Worm (Caenorhabditis elegans) whole organism, L4/young adult: ENCODE measurements around the gene T22B2.5.

Experiments
- W03F9.2 ChIP-seq: fragments of 150-350 bp; optimal IDR thresholded peaks from 2 replicates; lab custom pipeline; 2014; ENCODE audit warnings: missing biosample characterization, missing genetic modification characterization
- dao-5 ChIP-seq: sonication (generic microtip); optimal IDR thresholded peaks from 2 replicates; lab custom pipeline; 2016; ENCODE audit warnings: missing genotype, missing genetic modification characterization, moderate library complexity, missing compliant biosample characterization
- him-1 ChIP-seq: sonication (generic microtip); optimal IDR thresholded peaks from 2 replicates; lab custom pipeline; 2016; ENCODE audit warnings: missing genotype, missing genetic modification reagents, missing genetic modification characterization, missing compliant biosample characterization

DNA sequence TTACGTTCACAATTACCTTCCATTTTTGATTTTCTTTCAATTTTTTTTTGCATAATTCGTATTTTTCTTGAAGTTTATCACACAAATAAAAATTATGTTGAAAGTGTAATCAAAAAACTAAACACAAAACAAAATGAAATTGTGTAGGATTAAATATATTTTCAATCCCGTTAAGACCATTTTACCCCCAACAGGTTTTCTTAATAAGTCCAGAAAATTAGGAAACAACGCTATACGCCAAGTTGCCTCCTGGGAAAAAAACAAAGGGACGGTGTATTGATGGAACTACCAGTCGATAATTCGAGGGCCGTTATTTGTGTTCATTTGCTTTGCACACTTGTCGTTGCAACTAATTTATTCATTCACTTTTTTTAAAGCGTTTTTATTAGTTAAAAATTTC, 8.5 kb upstream of the T22B2.5 start:
- no peak for TF ChIP-seq W03F9.2
- no peak for TF ChIP-seq him-1 (tag; lab: Kevin White, UChicago)
- no peak for TF ChIP-seq dao-5 (tag; lab: Kevin White, UChicago)
